Worm (Caenorhabditis elegans) whole organism, late embryonic: ENCODE data around the gene nhr-132.

ENCODE experiments used
- C38D4.7 ChIP-seq: fragments of 200-800 bp; sonication (Bioruptor generic); optimal IDR thresholded peaks from 2 replicates; lab custom pipeline; 2018; ENCODE audit warnings: mild to moderate bottlenecking, missing genetic modification characterization, moderate library complexity, missing compliant biosample characterization
- K02D7.2 ChIP-seq: sonication (generic microtip); optimal IDR thresholded peaks from 2 replicates; lab custom pipeline; 2017; ENCODE audit warnings: mild to moderate bottlenecking, missing genetic modification characterization, missing compliant biosample characterization
- K09A11.1 ChIP-seq: sonication (generic microtip); optimal IDR thresholded peaks from 2 replicates; lab custom pipeline; 2017; ENCODE audit warnings: antibody characterized with exemption, mild to moderate bottlenecking, missing genetic modification characterization, missing compliant biosample characterization; ENCODE audit not compliant: insufficient read depth
- ceh-2 ChIP-seq: sonication (generic microtip); optimal IDR thresholded peaks from 2 replicates; lab custom pipeline; 2016; ENCODE audit warnings: missing genotype, missing genetic modification characterization, missing compliant biosample characterization
- ceh-30 ChIP-seq: fragments of 150-350 bp; optimal IDR thresholded peaks from 2 replicates; lab custom pipeline; 2014; ENCODE audit warnings: missing biosample characterization, missing genetic modification characterization
- ceh-31 ChIP-seq: sonication (generic microtip); optimal IDR thresholded peaks from 2 replicates; lab custom pipeline; 2016; ENCODE audit warnings: missing genetic modification characterization, missing compliant biosample characterization
- ceh-34 ChIP-seq: sonication (generic microtip); optimal IDR thresholded peaks from 2 replicates; lab custom pipeline; 2016; ENCODE audit warnings: mild to moderate bottlenecking, missing genetic modification characterization, missing compliant biosample characterization
- ceh-45 ChIP-seq: fragments of 200-800 bp; sonication (Bioruptor generic); IDR thresholded peaks from 2 replicates; pipeline ENCODE4 v1.3.6; 2022; ENCODE audit warnings: missing genetic modification reagents, missing genetic modification characterization, missing compliant biosample characterization
- ceh-48 ChIP-seq: sonication (generic microtip); optimal IDR thresholded peaks from 2 replicates; lab custom pipeline; 2016; ENCODE audit warnings: missing genetic modification characterization, inconsistent platforms, missing compliant biosample characterization
- ceh-6 ChIP-seq: fragments of 200-800 bp; sonication (Bioruptor generic); optimal IDR thresholded peaks from 2 replicates; lab custom pipeline; 2018; ENCODE audit warnings: mild to moderate bottlenecking, missing genetic modification characterization, missing compliant biosample characterization
- elt-2 ChIP-seq: sonication (generic microtip); optimal IDR thresholded peaks from 2 replicates; lab custom pipeline; 2016; ENCODE audit warnings: missing genetic modification reagents, missing genetic modification characterization, missing compliant biosample characterization
- ets-4 ChIP-seq: sonication (generic microtip); optimal IDR thresholded peaks from 2 replicates; lab custom pipeline; 2016; ENCODE audit warnings: missing genetic modification characterization, missing compliant biosample characterization
- eyg-1 ChIP-seq: sonication (generic microtip); optimal IDR thresholded peaks from 2 replicates; lab custom pipeline; 2016; ENCODE audit warnings: missing genotype, missing genetic modification characterization, missing compliant biosample characterization
- fax-1 ChIP-seq: sonication (generic microtip); optimal IDR thresholded peaks from 2 replicates; lab custom pipeline; 2016; ENCODE audit warnings: missing genotype, missing genetic modification characterization, missing compliant biosample characterization
- fkh-10 ChIP-seq: fragments of 150-350 bp; optimal IDR thresholded peaks from 2 replicates; lab custom pipeline; 2014; ENCODE audit warnings: missing biosample characterization, missing genetic modification reagents, missing genetic modification characterization
- gmeb-2 ChIP-seq: sonication (generic microtip); optimal IDR thresholded peaks from 2 replicates; lab custom pipeline; 2016; ENCODE audit warnings: missing genetic modification characterization, inconsistent platforms, missing compliant biosample characterization
- hlh-8 ChIP-seq: sonication (generic microtip); optimal IDR thresholded peaks from 2 replicates; lab custom pipeline; 2016; ENCODE audit warnings: missing genotype, missing genetic modification characterization, missing compliant biosample characterization
- lim-6 ChIP-seq: sonication (generic microtip); optimal IDR thresholded peaks from 2 replicates; lab custom pipeline; 2016; ENCODE audit warnings: missing genetic modification characterization, missing compliant biosample characterization
- lin-11 ChIP-seq: fragments of 200-800 bp; sonication (Bioruptor generic); optimal IDR thresholded peaks from 2 replicates; lab custom pipeline; 2018; ENCODE audit warnings: mild to moderate bottlenecking, missing genetic modification characterization, missing compliant biosample characterization
- madf-2 ChIP-seq: sonication (generic microtip); optimal IDR thresholded peaks from 2 replicates; lab custom pipeline; 2017; ENCODE audit warnings: missing genetic modification characterization, missing compliant biosample characterization
- nhr-232 ChIP-seq: sonication (generic microtip); optimal IDR thresholded peaks from 2 replicates; lab custom pipeline; 2016; ENCODE audit warnings: missing genetic modification characterization, missing compliant biosample characterization
- odd-2 ChIP-seq: sonication (generic microtip); optimal IDR thresholded peaks from 2 replicates; lab custom pipeline; 2017; ENCODE audit warnings: antibody characterized with exemption, mild to moderate bottlenecking, missing genetic modification characterization, missing compliant biosample characterization
- pag-3 ChIP-seq: sonication (generic microtip); optimal IDR thresholded peaks from 2 replicates; lab custom pipeline; 2016; ENCODE audit warnings: missing compliant biosample characterization, missing genetic modification characterization, borderline replicate concordance
- pat-9 ChIP-seq: fragments of 200-800 bp; sonication (Bioruptor generic); optimal IDR thresholded peaks from 2 replicates; lab custom pipeline; 2018; ENCODE audit warnings: mild to moderate bottlenecking, missing genetic modification characterization, moderate library complexity, missing compliant biosample characterization
- pax-1 ChIP-seq: fragments of 150-350 bp; optimal IDR thresholded peaks from 2 replicates; lab custom pipeline; 2014; ENCODE audit warnings: missing biosample characterization, missing genetic modification characterization
- pha-2 ChIP-seq: sonication (generic microtip); optimal IDR thresholded peaks from 2 replicates; lab custom pipeline; 2017; ENCODE audit warnings: mild to moderate bottlenecking, missing genetic modification characterization, missing compliant biosample characterization
- pha-4 ChIP-seq: fragments of 150-350 bp; optimal IDR thresholded peaks from 2 replicates; lab custom pipeline; 2018; ENCODE audit warnings: missing biosample characterization, missing genetic modification reagents, missing genetic modification characterization
- ref-2 ChIP-seq: sonication (generic microtip); optimal IDR thresholded peaks from 2 replicates; lab custom pipeline; 2016; ENCODE audit warnings: missing genetic modification characterization, missing compliant biosample characterization
- rnt-1 ChIP-seq: sonication (generic microtip); optimal IDR thresholded peaks from 2 replicates; lab custom pipeline; 2016; ENCODE audit warnings: missing genetic modification characterization, missing compliant biosample characterization
- sox-2 ChIP-seq: fragments of 200-800 bp; sonication (Bioruptor generic); IDR thresholded peaks from 2 replicates; pipeline ENCODE4 v1.3.6; 2022; ENCODE audit warnings: missing genetic modification reagents, missing genetic modification characterization, missing compliant biosample characterization
- sox-4 ChIP-seq: sonication (generic microtip); optimal IDR thresholded peaks from 2 replicates; lab custom pipeline; 2017; ENCODE audit warnings: mild to moderate bottlenecking, missing genetic modification characterization, inconsistent platforms, missing compliant biosample characterization
- syd-9 ChIP-seq: sonication (generic microtip); optimal IDR thresholded peaks from 2 replicates; lab custom pipeline; 2016; ENCODE audit warnings: mild to moderate bottlenecking, missing genetic modification characterization, moderate library complexity, missing compliant biosample characterization
- tbx-7 ChIP-seq: sonication (generic microtip); optimal IDR thresholded peaks from 2 replicates; lab custom pipeline; 2016; ENCODE audit warnings: missing genotype, missing genetic modification characterization, missing compliant biosample characterization
- unc-3 ChIP-seq, 2 experiments: fragments of 200-800 bp in 1 of 2; sonication (Bioruptor generic) in 1 of 2; sonication (generic microtip) in 1 of 2; conservative IDR thresholded peaks in 1 of 2; optimal IDR thresholded peaks in 1 of 2; 2 replicates each; pipeline versions ENCODE4 v1.3.6 to Lab custom; 2016 to 2022; ENCODE audit warnings: missing compliant biosample characterization in 2 of 2, missing genetic modification characterization in 2 of 2, missing genetic modification reagents in 1 of 2
- unc-42 ChIP-seq: sonication (generic microtip); optimal IDR thresholded peaks from 2 replicates; lab custom pipeline; 2016; ENCODE audit warnings: missing genotype, missing genetic modification characterization, missing compliant biosample characterization
- unc-55 ChIP-seq: sonication (generic microtip); optimal IDR thresholded peaks from 2 replicates; lab custom pipeline; 2017; ENCODE audit warnings: missing biosample characterization, missing genetic modification reagents, missing genetic modification characterization
- zip-5 ChIP-seq: sonication (generic microtip); optimal IDR thresholded peaks from 2 replicates; lab custom pipeline; 2016; ENCODE audit warnings: missing genetic modification characterization, missing compliant biosample characterization
- ztf-16 ChIP-seq: sonication (generic microtip); optimal IDR thresholded peaks from 2 replicates; lab custom pipeline; 2017; ENCODE audit warnings: missing genetic modification characterization, missing compliant biosample characterization

nhr-132 gene

ce11 chrV:505191-505590, 29.1 kb upstream of the nhr-132 start, which contains the start of gene srlf-19:
srlf-19 (plus strand) TSS chrV:505491.
- TF ChIP-seq lim-6 (no peak), sox-2 (GFP tag; lab: Robert Waterston, UW) (no peak), ceh-45 (GFP tag; lab: Robert Waterston, UW) (no peak), ceh-31 (tag; lab: Kevin White, UChicago) (no peak), pha-2 (tag; lab: Kevin White, UChicago) (no peak), K09A11.1 (no peak), ceh-34 (tag; lab: Kevin White, UChicago) (no peak)

ce11 chrV:512420-512819, 21.8 kb upstream of the nhr-132 start, which contains the start of gene srh-37:
srh-37 (minus strand) TSS chrV:512520.
- TF ChIP-seq madf-2 (tag; lab: Kevin White, UChicago) (no peak), pha-4 (tag; lab: Kevin White, UChicago) (no peak), nhr-232 (tag; lab: Kevin White, UChicago) (no peak)

ce11 chrV:519445-519844, 14.8 kb upstream of the nhr-132 start, which contains the start of gene nhr-210:
nhr-210 (minus strand) TSS chrV:519545.
- no peak for TF ChIP-seq sox-2 (GFP tag; lab: Robert Waterston, UW)
- no peak for TF ChIP-seq pha-4 (tag; lab: Kevin White, UChicago)
- TF ChIP-seq ref-2 (tag; lab: Kevin White, UChicago) = no peak
- no peak for TF ChIP-seq ceh-30 (tag; lab: Kevin White, UChicago)
- no peak for TF ChIP-seq odd-2 (tag; lab: Kevin White, UChicago)
- TF ChIP-seq K09A11.1 = no peak
- TF ChIP-seq ceh-2 (tag; lab: Kevin White, UChicago) = no peak
- no peak for TF ChIP-seq sox-4 (tag; lab: Kevin White, UChicago)
- TF ChIP-seq unc-55 (GFP tag; lab: Kevin White, UChicago) = no peak
- TF ChIP-seq elt-2 (tag; lab: Kevin White, UChicago) = no peak
- no peak for TF ChIP-seq eyg-1
- TF ChIP-seq K02D7.2 (tag; lab: Kevin White, UChicago) = no peak
- no peak for TF ChIP-seq zip-5 (tag; lab: Kevin White, UChicago)
- TF ChIP-seq unc-42 = no peak
- TF ChIP-seq tbx-7 (tag; lab: Kevin White, UChicago) = no peak

ce11 chrV:521517-521916, 12.7 kb upstream of the nhr-132 start, which contains the start of gene srw-107:
srw-107 (minus strand) TSS chrV:521617.
- TF ChIP-seq unc-3 (GFP tag; conservative IDR thresholded peaks at IDR 0.05; lab: Robert Waterston, UW) (no peak), unc-3 (tag; optimal IDR thresholded peaks at IDR 0.05; lab: Kevin White, UChicago) (no peak), pat-9 (no peak), hlh-8 (no peak), nhr-232 (tag; lab: Kevin White, UChicago) (no peak), pag-3 (tag; lab: Kevin White, UChicago) (no peak), pax-1 (no peak), fax-1 (tag; lab: Kevin White, UChicago) (no peak), rnt-1 (tag; lab: Kevin White, UChicago) (no peak), syd-9 (tag; lab: Kevin White, UChicago) (no peak), odd-2 (tag; lab: Kevin White, UChicago) (no peak), gmeb-2 (tag; lab: Kevin White, UChicago) (no peak), ceh-6 (no peak), ztf-16 (tag; lab: Kevin White, UChicago) (no peak), ceh-45 (GFP tag; lab: Robert Waterston, UW) (no peak), fkh-10 (GFP tag; lab: Kevin White, UChicago) (no peak), lin-11 (no peak), C38D4.7 (GFP tag; lab: Kevin White, UChicago) (no peak), ceh-48 (no peak), eyg-1 (no peak), ets-4 (tag; lab: Kevin White, UChicago) (no peak)
- TF ChIP-seq, all 69 proteins: peak for 0
